Fruit fly (Drosophila melanogaster) Kc167 (cell line): ENCODE measurements around the gene CG42374.

Experiments
- Myc ChIP-seq: fragments of >200 bp; optimal IDR thresholded peaks from 2 replicates; lab custom pipeline; 2017; ENCODE audit warnings: missing external identifiers
- Sin3A ChIP-seq: fragments of >200 bp; optimal IDR thresholded peaks from 2 replicates; lab custom pipeline; 2018; ENCODE audit warnings: missing external identifiers
- insv ChIP-seq: fragments of >200 bp; optimal IDR thresholded peaks from 3 replicates; lab custom pipeline; 2018; ENCODE audit warnings: missing external identifiers
- psq ChIP-seq: fragments of >200 bp; optimal IDR thresholded peaks from 2 replicates; lab custom pipeline; 2017; ENCODE audit warnings: missing external identifiers
- ttk ChIP-seq: sonication (Bioruptor generic); optimal IDR thresholded peaks from 2 replicates; lab custom pipeline; 2017; ENCODE audit warnings: missing external identifiers

DNA sequence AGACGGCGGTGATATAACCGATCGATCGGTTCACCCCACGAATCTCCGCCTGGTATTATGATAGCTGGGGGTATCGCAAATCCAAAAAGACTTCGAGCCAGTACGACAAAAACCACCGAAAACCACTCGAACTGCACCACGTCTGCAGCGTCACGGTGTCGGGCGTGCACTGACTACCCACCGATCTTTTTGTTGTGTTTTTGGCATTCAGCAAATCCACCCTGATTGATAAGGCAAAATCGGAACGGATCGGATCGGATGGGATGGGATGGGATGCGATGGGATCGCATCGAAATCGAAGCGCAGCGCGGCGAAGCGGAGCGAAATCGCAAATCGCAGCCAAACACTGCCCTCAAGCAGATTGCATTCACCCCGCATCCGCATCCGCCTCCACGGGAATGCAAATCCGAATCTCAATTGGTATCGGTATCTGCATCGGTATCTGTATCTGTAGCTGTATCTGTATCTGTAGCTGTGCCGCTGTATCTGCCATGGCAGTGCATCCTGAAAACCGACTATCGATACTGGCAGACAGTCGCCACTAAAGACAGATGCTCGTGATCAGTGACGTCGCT, 24.9 kb downstream of the CG42374 start:
- TF ChIP-seq psq (lab: Kevin White, UChicago): no peak
- no peak for TF ChIP-seq Sin3A (lab: Kevin White, UChicago)
- no peak for TF ChIP-seq insv
- TF ChIP-seq ttk: no peak
- no peak for TF ChIP-seq Myc (lab: Kevin White, UChicago)
